Worm (Caenorhabditis elegans) whole organism, L4 larva: ENCODE data around the gene unc-84.

Source experiments
- D1046.2 ChIP-seq: fragments of 200-800 bp; sonication (Bioruptor generic); IDR thresholded peaks from 2 replicates; pipeline ENCODE4 v1.3.6; 2022; ENCODE audit warnings: missing genetic modification characterization, missing compliant biosample characterization
- T26A8.4 ChIP-seq: fragments of 200-800 bp; sonication (Bioruptor generic); IDR thresholded peaks from 2 replicates; pipeline ENCODE4 v1.3.6; 2022; ENCODE audit warnings: missing genetic modification characterization, missing compliant biosample characterization
- Y105C5A.15 ChIP-seq: fragments of 200-800 bp; sonication (Bioruptor generic); IDR thresholded peaks from 2 replicates; pipeline ENCODE4 v1.3.6; 2022; ENCODE audit warnings: missing genetic modification characterization, missing compliant biosample characterization
- Y75B8A.6 ChIP-seq: fragments of 200-800 bp; sonication (Bioruptor generic); IDR thresholded peaks from 2 replicates; pipeline ENCODE4 v1.3.6; 2022; ENCODE audit warnings: missing genetic modification reagents, missing genetic modification characterization, missing compliant biosample characterization
- ZK337.2 ChIP-seq: fragments of 200-800 bp; sonication (Bioruptor generic); IDR thresholded peaks from 2 replicates; pipeline ENCODE4 v1.3.6; 2022; ENCODE audit warnings: missing genetic modification reagents, missing genetic modification characterization, missing compliant biosample characterization
- aha-1 ChIP-seq: fragments of 150-350 bp; peaks from one replicate; lab custom pipeline; 2014; ENCODE audit warnings: missing biosample characterization, missing genetic modification characterization
- aly-2 ChIP-seq: sonication (generic microtip); optimal IDR thresholded peaks from 2 replicates; lab custom pipeline; 2018; ENCODE audit warnings: missing biosample characterization, missing genetic modification characterization
- ama-1 ChIP-seq: fragments of 150-350 bp; optimal IDR thresholded peaks from 2 replicates; lab custom pipeline; 2014; ENCODE audit warnings: inconsistent platforms, mixed read lengths
- arid-1 ChIP-seq: fragments of 200-800 bp; sonication (Bioruptor generic); conservative IDR thresholded peaks from 2 replicates; pipeline ENCODE4 v1.3.6; 2022; ENCODE audit warnings: missing genetic modification reagents, missing genetic modification characterization, missing compliant biosample characterization
- ceh-20 ChIP-seq: fragments of 200-800 bp; sonication (Bioruptor generic); IDR thresholded peaks from 2 replicates; pipeline ENCODE4 v1.3.6; 2022; ENCODE audit warnings: missing genetic modification reagents, missing genetic modification characterization, missing compliant biosample characterization
- cey-2 ChIP-seq: sonication (generic microtip); optimal IDR thresholded peaks from 3 replicates; lab custom pipeline; 2017; ENCODE audit warnings: missing genetic modification characterization, mild to moderate bottlenecking, missing compliant biosample characterization, antibody characterized with exemption, borderline replicate concordance; ENCODE audit not compliant: insufficient read depth
- ctbp-1 ChIP-seq: fragments of 200-800 bp; sonication (Bioruptor generic); IDR thresholded peaks from 2 replicates; pipeline ENCODE4 v1.3.6; 2022; ENCODE audit warnings: missing genetic modification reagents, missing genetic modification characterization, missing compliant biosample characterization
- daf-16 ChIP-seq, 3 experiments: sonication (generic microtip); optimal IDR thresholded peaks; 2 replicates each; lab custom pipeline; 2016 to 2017; ENCODE audit warnings: missing genetic modification characterization in 3 of 3, missing genetic modification reagents in 3 of 3, mild to moderate bottlenecking in 2 of 3, missing compliant biosample characterization in 2 of 3, missing biosample characterization in 1 of 3, moderate library complexity in 1 of 3
- dmd-6 ChIP-seq: fragments of 200-800 bp; sonication (Bioruptor generic); IDR thresholded peaks from 2 replicates; pipeline ENCODE4 v1.3.6; 2022; ENCODE audit warnings: missing genetic modification reagents, missing genetic modification characterization, missing compliant biosample characterization
- dmd-8 ChIP-seq: fragments of 200-800 bp; sonication (Bioruptor generic); IDR thresholded peaks from 2 replicates; pipeline ENCODE4 v1.3.6; 2022; ENCODE audit warnings: missing genetic modification characterization, missing compliant biosample characterization
- dmd-9 ChIP-seq: fragments of 200-800 bp; sonication (Bioruptor generic); IDR thresholded peaks from 2 replicates; pipeline ENCODE4 v1.3.6; 2022; ENCODE audit warnings: missing genetic modification reagents, missing genetic modification characterization, missing compliant biosample characterization
- duxl-1 ChIP-seq: sonication (generic microtip); optimal IDR thresholded peaks from 2 replicates; lab custom pipeline; 2016; ENCODE audit warnings: mild to moderate bottlenecking, missing genetic modification characterization, moderate library complexity, missing compliant biosample characterization; ENCODE audit not compliant: poor library complexity
- dve-1 ChIP-seq: sonication (generic microtip); optimal IDR thresholded peaks from 2 replicates; lab custom pipeline; 2017; ENCODE audit warnings: antibody characterized with exemption, mild to moderate bottlenecking, missing genetic modification characterization, missing compliant biosample characterization; ENCODE audit not compliant: insufficient read depth
- egl-43 ChIP-seq: fragments of 200-800 bp; sonication (Bioruptor generic); IDR thresholded peaks from 2 replicates; pipeline ENCODE4 v1.3.6; 2022; ENCODE audit warnings: missing genetic modification reagents, missing genetic modification characterization, missing compliant biosample characterization
- gei-8 ChIP-seq: fragments of 200-800 bp; sonication (Bioruptor generic); optimal IDR thresholded peaks from 2 replicates; lab custom pipeline; 2018; ENCODE audit warnings: mild to moderate bottlenecking, missing genetic modification characterization, missing compliant biosample characterization
- hif-1 ChIP-seq, 2 experiments: sonication (generic microtip); optimal IDR thresholded peaks; 2 replicates each; lab custom pipeline; 2016 to 2017; ENCODE audit warnings: missing compliant biosample characterization in 2 of 2, missing genetic modification characterization in 2 of 2, missing genetic modification reagents in 2 of 2, missing genotype in 2 of 2, mild to moderate bottlenecking in 1 of 2
- hlh-11 ChIP-seq: fragments of 200-800 bp; sonication (Bioruptor generic); optimal IDR thresholded peaks from 2 replicates; lab custom pipeline; 2018; ENCODE audit warnings: mild to moderate bottlenecking, missing genetic modification characterization, missing compliant biosample characterization
- hlh-30 ChIP-seq: sonication (generic microtip); optimal IDR thresholded peaks from 2 replicates; lab custom pipeline; 2017; ENCODE audit warnings: antibody characterized with exemption, mild to moderate bottlenecking, missing genetic modification characterization, missing compliant biosample characterization; ENCODE audit not compliant: insufficient read depth
- jun-1 ChIP-seq: fragments of 150-350 bp; optimal IDR thresholded peaks from 2 replicates; lab custom pipeline; 2014; ENCODE audit warnings: missing biosample characterization, missing genetic modification reagents, missing genetic modification characterization
- lin-1 ChIP-seq: fragments of 200-800 bp; sonication (Bioruptor generic); IDR thresholded peaks from 2 replicates; pipeline ENCODE4 v1.3.6; 2022; ENCODE audit warnings: missing genetic modification reagents, missing genetic modification characterization, missing compliant biosample characterization
- lin-15B ChIP-seq: fragments of 150-350 bp; sonication (generic microtip); optimal IDR thresholded peaks from 3 replicates; lab custom pipeline; 2014; ENCODE audit warnings: missing biosample characterization, missing genetic modification characterization
- lin-29 ChIP-seq: fragments of 200-800 bp; sonication (Bioruptor generic); IDR thresholded peaks from 2 replicates; pipeline ENCODE4 v1.3.6; 2022; ENCODE audit warnings: missing genetic modification reagents, missing genetic modification characterization, missing compliant biosample characterization
- lin-39 ChIP-seq: fragments of 150-350 bp; optimal IDR thresholded peaks from 2 replicates; lab custom pipeline; 2014; ENCODE audit warnings: missing biosample characterization, missing genetic modification reagents, missing genetic modification characterization
- lir-3 ChIP-seq: sonication (generic microtip); optimal IDR thresholded peaks from 2 replicates; lab custom pipeline; 2016; ENCODE audit warnings: mild to moderate bottlenecking, missing genetic modification characterization, missing compliant biosample characterization
- lsy-2 ChIP-seq, 2 experiments: fragments of 150-350 bp in 1 of 2; sonication (generic microtip) in 1 of 2; optimal IDR thresholded peaks; 2 replicates each; lab custom pipeline; 2014 to 2017; ENCODE audit warnings: missing biosample characterization in 2 of 2, missing genetic modification characterization in 2 of 2
- madf-5 ChIP-seq, 2 experiments: fragments of 200-800 bp; sonication (Bioruptor generic); IDR thresholded peaks; 2 replicates each; pipeline ENCODE4 v1.3.6; 2022; ENCODE audit warnings: missing compliant biosample characterization in 2 of 2, missing genetic modification characterization in 2 of 2
- mdl-1 ChIP-seq, 2 experiments: fragments of 150-350 bp in 1 of 2; sonication (generic microtip) in 1 of 2; optimal IDR thresholded peaks; 2 replicates each; lab custom pipeline; 2014 to 2017; ENCODE audit warnings: missing biosample characterization in 2 of 2, missing genetic modification characterization in 2 of 2
- mep-1 ChIP-seq: fragments of 150-350 bp; sonication (generic microtip); optimal IDR thresholded peaks from 3 replicates; lab custom pipeline; 2014; ENCODE audit warnings: missing biosample characterization, missing genetic modification characterization
- mes-2 ChIP-seq: sonication (generic microtip); optimal IDR thresholded peaks from 2 replicates; lab custom pipeline; 2016; ENCODE audit warnings: missing genotype, mild to moderate bottlenecking, missing genetic modification characterization, missing compliant biosample characterization; ENCODE audit not compliant: poor library complexity, severe bottlenecking
- mxl-2 ChIP-seq: fragments of 200-800 bp; sonication (Bioruptor generic); conservative IDR thresholded peaks from 2 replicates; pipeline ENCODE4 v1.3.6; 2022; ENCODE audit warnings: missing genetic modification reagents, missing genetic modification characterization, missing compliant biosample characterization
- mxl-3 ChIP-seq: fragments of 200-800 bp; sonication (Bioruptor generic); optimal IDR thresholded peaks from 2 replicates; lab custom pipeline; 2018; ENCODE audit warnings: mild to moderate bottlenecking, missing genetic modification characterization, missing compliant biosample characterization
- nhr-102 ChIP-seq: sonication (generic microtip); optimal IDR thresholded peaks from 2 replicates; lab custom pipeline; 2016; ENCODE audit warnings: mild to moderate bottlenecking, missing genetic modification characterization, moderate library complexity, missing compliant biosample characterization
- nhr-11 ChIP-seq: fragments of 150-350 bp; optimal IDR thresholded peaks from 2 replicates; lab custom pipeline; 2014; ENCODE audit warnings: missing biosample characterization, missing genetic modification characterization
- nhr-28 ChIP-seq: fragments of 150-350 bp; optimal IDR thresholded peaks from 2 replicates; lab custom pipeline; 2014; ENCODE audit warnings: missing biosample characterization, missing genetic modification characterization
- nhr-48 ChIP-seq: sonication (generic microtip); optimal IDR thresholded peaks from 2 replicates; lab custom pipeline; 2016; ENCODE audit warnings: mild to moderate bottlenecking, missing genetic modification characterization, missing compliant biosample characterization
- nhr-76 ChIP-seq: fragments of 150-350 bp; optimal IDR thresholded peaks from 2 replicates; lab custom pipeline; 2014; ENCODE audit warnings: missing biosample characterization, missing genetic modification characterization
- nhr-77 ChIP-seq: fragments of 150-350 bp; optimal IDR thresholded peaks from 2 replicates; lab custom pipeline; 2014; ENCODE audit warnings: missing biosample characterization, missing genetic modification characterization
- pha-4 ChIP-seq, 2 experiments: fragments of 150-350 bp in 1 of 2; fragments of 200-800 bp in 1 of 2; sonication (Bioruptor generic) in 1 of 2; IDR thresholded peaks in 1 of 2; optimal IDR thresholded peaks in 1 of 2; 2 replicates each; pipeline versions ENCODE4 v1.3.6 to Lab custom; 2014 to 2022; ENCODE audit warnings: missing genetic modification characterization in 2 of 2, missing genetic modification reagents in 2 of 2, missing biosample characterization in 1 of 2, missing compliant biosample characterization in 1 of 2
- set-16 ChIP-seq: fragments of 200-800 bp; sonication (Bioruptor generic); IDR thresholded peaks from 2 replicates; pipeline ENCODE4 v1.3.6; 2022; ENCODE audit warnings: missing genetic modification reagents, missing genetic modification characterization, missing compliant biosample characterization
- skn-1 ChIP-seq: fragments of 150-350 bp; optimal IDR thresholded peaks from 2 replicates; lab custom pipeline; 2014; ENCODE audit warnings: missing biosample characterization, missing genetic modification characterization
- snpc-1.2 ChIP-seq: fragments of 200-800 bp; sonication (Bioruptor generic); IDR thresholded peaks from 2 replicates; pipeline ENCODE4 v1.3.6; 2022; ENCODE audit warnings: missing genetic modification reagents, missing genetic modification characterization, missing compliant biosample characterization
- tag-97 ChIP-seq: fragments of 200-800 bp; sonication (Bioruptor generic); IDR thresholded peaks from 2 replicates; pipeline ENCODE4 v1.3.6; 2022; ENCODE audit warnings: missing genetic modification characterization, missing compliant biosample characterization
- zfp-2 ChIP-seq: sonication (generic microtip); optimal IDR thresholded peaks from 2 replicates; lab custom pipeline; 2016; ENCODE audit warnings: mild to moderate bottlenecking, missing genetic modification characterization, missing compliant biosample characterization
- zip-2 ChIP-seq: fragments of 150-350 bp; optimal IDR thresholded peaks from 2 replicates; lab custom pipeline; 2014; ENCODE audit warnings: missing biosample characterization, missing genetic modification characterization
- ztf-7 ChIP-seq: fragments of 150-350 bp; optimal IDR thresholded peaks from 2 replicates; lab custom pipeline; 2014; ENCODE audit warnings: missing biosample characterization, missing genetic modification characterization

Gene unc-84

ce11 chrX:13541335-13541734 lies 43.2 kb upstream of the unc-84 start:
- TF ChIP-seq Y75B8A.6 = no peak
- no peak for TF ChIP-seq jun-1 (tag; lab: Kevin White, UChicago)
- TF ChIP-seq ama-1 = peak; percentile 96
- TF ChIP-seq aha-1 (tag; lab: Kevin White, UChicago) = peak; percentile 58
- no peak for TF ChIP-seq T26A8.4 (GFP tag; lab: Robert Waterston, UW)
- TF ChIP-seq lir-3 (tag; lab: Kevin White, UChicago) = no peak
- TF ChIP-seq nhr-28 (tag; lab: Kevin White, UChicago) = peak; percentile 47
- peak; percentile 22 for TF ChIP-seq dve-1 (tag; lab: Kevin White, UChicago)
- no peak for TF ChIP-seq nhr-76 (tag; lab: Kevin White, UChicago)
- no peak for TF ChIP-seq tag-97 (GFP tag; lab: Robert Waterston, UW)
- TF ChIP-seq mep-1 = peak; percentile 32
- no peak for TF ChIP-seq egl-43
- TF ChIP-seq hlh-11 = peak; percentile 49
- no peak for TF ChIP-seq ztf-7 (tag; lab: Kevin White, UChicago)
- no peak for TF ChIP-seq nhr-102 (tag; lab: Kevin White, UChicago)
- TF ChIP-seq daf-16 (GFP tag; optimal IDR thresholded peaks at IDR 0.05; lab: Kevin White, UChicago) = no peak
- TF ChIP-seq daf-16 (tag; optimal IDR thresholded peaks at IDR 0.05; lab: Kevin White, UChicago) = peak; percentile 42
- no peak for TF ChIP-seq dmd-9 (GFP tag; lab: Robert Waterston, UW)
- peak in 1 of 2 experiments; percentile 37 for TF ChIP-seq hif-1 (tag; optimal IDR thresholded peaks at IDR 0.05; lab: Kevin White, UChicago)
- TF ChIP-seq ctbp-1 (GFP tag; lab: Robert Waterston, UW) = no peak
- TF ChIP-seq hlh-30 (tag; lab: Kevin White, UChicago) = peak; percentile 49
- TF ChIP-seq dmd-6 (GFP tag; lab: Robert Waterston, UW) = peak; percentile 33
- no peak for TF ChIP-seq set-16 (GFP tag; lab: Robert Waterston, UW)
- peak in 1 of 2 experiments; percentile 32 for TF ChIP-seq mdl-1 (tag; optimal IDR thresholded peaks at IDR 0.05; lab: Kevin White, UChicago)
- TF ChIP-seq gei-8 (GFP tag; lab: Kevin White, UChicago) = no peak
- TF ChIP-seq ceh-20 (GFP tag; lab: Robert Waterston, UW) = no peak
- no peak for TF ChIP-seq dmd-8 (GFP tag; lab: Robert Waterston, UW)
- TF ChIP-seq D1046.2 (GFP tag; lab: Robert Waterston, UW) = no peak
- TF ChIP-seq mxl-3 = peak; percentile 5
- no peak for TF ChIP-seq nhr-77 (tag; lab: Kevin White, UChicago)
- no peak for TF ChIP-seq duxl-1 (tag; lab: Kevin White, UChicago)
- no peak for TF ChIP-seq arid-1 (GFP tag; lab: Robert Waterston, UW)
- TF ChIP-seq madf-5 (GFP tag; IDR thresholded peaks at IDR 0.05; lab: Robert Waterston, UW) = no peak
- TF ChIP-seq pha-4 (GFP tag; IDR thresholded peaks at IDR 0.05; lab: Robert Waterston, UW) = no peak
- no peak for TF ChIP-seq pha-4 (tag; optimal IDR thresholded peaks at IDR 0.05; lab: Kevin White, UChicago)
- TF ChIP-seq zfp-2 = no peak
- no peak for TF ChIP-seq aly-2 (tag; lab: Kevin White, UChicago)
- TF ChIP-seq skn-1 (tag; lab: Kevin White, UChicago) = no peak
- TF ChIP-seq mxl-2 (GFP tag; lab: Robert Waterston, UW) = no peak
- TF ChIP-seq zip-2 (tag; lab: Kevin White, UChicago) = no peak

- TF ChIP-seq lin-39 (tag; lab: Kevin White, UChicago) (no peak), zfp-2 (no peak), mes-2 (no peak), nhr-48 (no peak), Y105C5A.15 (GFP tag; lab: Robert Waterston, UW) (no peak), cey-2 (tag; lab: Kevin White, UChicago) (no peak), set-16 (GFP tag; lab: Robert Waterston, UW) (no peak), lin-1 (no peak), lin-29 (GFP tag; lab: Robert Waterston, UW) (no peak), gei-8 (GFP tag; lab: Kevin White, UChicago) (no peak), lin-15B (tag; lab: Kevin White, UChicago) (no peak), T26A8.4 (GFP tag; lab: Robert Waterston, UW) (no peak), snpc-1.2 (GFP tag; lab: Robert Waterston, UW) (no peak), lsy-2 (tag; optimal IDR thresholded peaks at IDR 0.05; lab: Kevin White, UChicago) (no peak), ZK337.2 (0 out of 2 replicates have a peak, but pooled peaks have one; percentile 17), D1046.2 (GFP tag; lab: Robert Waterston, UW) (no peak), nhr-11 (tag; lab: Kevin White, UChicago) (no peak), hlh-11 (no peak)
Observed at ce11 chrX:13542236-13542635, 42.3 kb upstream of the unc-84 start, which contains the start of gene cah-4. Gene cah-4 (plus strand): TSS chrX:13542574.
